Worm (Caenorhabditis elegans): ENCODE measurements around the gene wip-1.

Gene wip-1

DNA sequence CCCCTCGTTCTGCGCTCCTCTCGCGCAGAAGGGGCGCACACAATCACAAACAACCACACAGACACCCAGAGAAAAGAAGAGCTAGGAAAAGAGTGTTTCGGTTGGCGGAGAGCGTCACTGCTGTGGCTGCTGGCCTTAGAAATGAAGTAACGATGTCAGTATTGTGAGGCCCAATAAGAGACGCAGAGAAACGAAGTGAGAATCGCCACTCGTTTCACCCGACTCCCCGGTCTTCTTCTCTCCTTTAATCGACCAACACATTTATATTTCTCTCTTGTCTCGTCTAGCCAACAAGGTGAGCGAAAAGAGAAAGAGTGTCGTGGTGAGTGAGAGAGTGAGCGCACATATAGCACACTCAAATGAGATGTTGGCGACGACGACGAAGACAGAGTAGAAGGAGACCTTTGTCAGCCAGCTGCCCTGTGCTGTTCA lies 4.5 kb upstream of the wip-1 start:
- TF ChIP-seq nhr-90 (tag; optimal IDR thresholded peaks at IDR 0.05) (peak; percentile 19), madf-8 (GFP tag; conservative IDR thresholded peaks at IDR 0.05) (no peak), rec-8 (tag; optimal IDR thresholded peaks at IDR 0.05) (no peak), ets-4 (GFP tag; optimal IDR thresholded peaks at IDR 0.05) (no peak), nfya-1 (tag; optimal IDR thresholded peaks at IDR 0.05; ENCODE audit: borderline replicate concordance, insufficient read depth) (no peak), snpc-1.1 (tag; optimal IDR thresholded peaks at IDR 0.05; ENCODE audit: insufficient read depth) (no peak), tbx-9 (tag; optimal IDR thresholded peaks at IDR 0.05; ENCODE audit: borderline replicate concordance) (no peak), mes-4 (tag; optimal IDR thresholded peaks at IDR 0.05) (no peak), him-1 (tag; optimal IDR thresholded peaks at IDR 0.05) (no peak), pbrm-1 (GFP tag; IDR thresholded peaks at IDR 0.05) (peak; percentile 55; the same call in 1 of the 2 replicates), cebp-1 (GFP tag; IDR thresholded peaks at IDR 0.05) (peak; percentile 41; the same call in 1 of the 2 replicates), cebp-1 (tag; optimal IDR thresholded peaks at IDR 0.05) (peak; percentile 83), lir-1 (GFP tag; conservative IDR thresholded peaks at IDR 0.05) (peak; percentile 72), lin-54 (GFP tag; optimal IDR thresholded peaks at IDR 0.05) (peak; percentile 27), lag-1 (GFP tag; IDR thresholded peaks at IDR 0.05) (no peak), K12H6.12 (tag; optimal IDR thresholded peaks at IDR 0.05) (peak; percentile 92), lin-40 (tag; optimal IDR thresholded peaks at IDR 0.05) (peak; percentile 86), zfh-2 (GFP tag; conservative IDR thresholded peaks at IDR 0.05) (peak; percentile 96), pha-4 (tag; optimal IDR thresholded peaks at IDR 0.05) (no peak), B0261.1 (tag; optimal IDR thresholded peaks at IDR 0.05) (no peak), F22D6.2 (tag; optimal IDR thresholded peaks at IDR 0.05) (no peak), bed-2 (GFP tag; IDR thresholded peaks at IDR 0.05) (0 out of 2 replicates have a peak, but pooled peaks have one; percentile 74), B0019.2 (GFP tag; conservative IDR thresholded peaks at IDR 0.05) (no peak), lsl-1 (GFP tag; optimal IDR thresholded peaks at IDR 0.05) (no peak), hlh-12 (tag; optimal IDR thresholded peaks at IDR 0.05) (no peak), B0336.3 (GFP tag; IDR thresholded peaks at IDR 0.05) (peak; percentile 78), F49E8.2 (tag; optimal IDR thresholded peaks at IDR 0.05; ENCODE audit: insufficient read depth) (no peak), F10E7.11 (tag; optimal IDR thresholded peaks at IDR 0.05) (no peak), hlh-26 (GFP tag; conservative IDR thresholded peaks at IDR 0.05) (no peak), ceh-58 (GFP tag; IDR thresholded peaks at IDR 0.05) (no peak), sdz-38 (tag; optimal IDR thresholded peaks at IDR 0.05) (no peak), dpff-1 (tag; optimal IDR thresholded peaks at IDR 0.05) (no peak), let-526 (GFP tag; IDR thresholded peaks at IDR 0.05) (0 out of 2 replicates have a peak, but pooled peaks have one; percentile 49), hmg-20 (GFP tag; IDR thresholded peaks at IDR 0.05) (no peak), egl-18 (GFP tag; IDR thresholded peaks at IDR 0.05) (no peak), T07F8.4 (tag; optimal IDR thresholded peaks at IDR 0.05) (no peak), K11D2.4 (GFP tag; IDR thresholded peaks at IDR 0.05) (0 out of 2 replicates have a peak, but pooled peaks have one; percentile 39), sptf-2 (GFP tag; optimal IDR thresholded peaks at IDR 0.05) (no peak), hmg-1.2 (GFP tag; IDR thresholded peaks at IDR 0.05) (peak; percentile 88), hsf-1 (GFP tag; IDR thresholded peaks at IDR 0.05) (no peak), attf-3 (GFP tag; conservative IDR thresholded peaks at IDR 0.05) (no peak), lin-35 (GFP tag; optimal IDR thresholded peaks at IDR 0.05) (peak in 1 of 3 experiments; percentile 73), madf-6 (GFP tag; IDR thresholded peaks at IDR 0.05) (no peak), ztf-25 (GFP tag; IDR thresholded peaks at IDR 0.05) (no peak), unc-130 (GFP tag; optimal IDR thresholded peaks at IDR 0.05) (no peak), nfyb-1 (GFP tag; IDR thresholded peaks at IDR 0.05) (peak; percentile 77; the same call in 1 of the 2 replicates), ccch-3 (GFP tag; optimal IDR thresholded peaks at IDR 0.05) (no peak), repo-1 (tag; optimal IDR thresholded peaks at IDR 0.05) (peak; percentile 0)
